Worm (Caenorhabditis elegans): ENCODE measurements around the gene F54E7.9.

F54E7.9 gene

DNA sequence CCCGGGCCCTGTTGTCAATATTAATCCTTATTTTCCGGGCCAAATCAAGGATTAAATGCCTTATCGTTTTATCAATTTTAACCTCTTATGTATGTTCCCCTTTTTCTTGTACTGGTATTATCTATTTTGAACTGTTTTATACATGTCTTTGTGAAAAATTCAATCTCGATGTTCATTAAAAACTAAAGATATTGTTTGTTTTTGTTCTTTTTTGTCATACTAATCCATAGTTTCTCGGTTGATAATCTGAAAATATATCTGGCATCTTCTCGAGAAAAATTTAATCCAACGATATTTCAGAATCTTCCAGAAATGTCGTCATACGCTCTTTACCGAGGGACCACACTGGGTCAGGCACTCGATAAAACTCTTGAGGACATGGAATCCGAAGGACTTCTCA lies 16.0 kb upstream of the F54E7.9 start, which contains the start of gene B0336.13 (continued):
- no peak for TF ChIP-seq sox-2 (GFP tag; IDR thresholded peaks at IDR 0.05)
- no peak for TF ChIP-seq ceh-31 (tag; optimal IDR thresholded peaks at IDR 0.05)

DNA sequence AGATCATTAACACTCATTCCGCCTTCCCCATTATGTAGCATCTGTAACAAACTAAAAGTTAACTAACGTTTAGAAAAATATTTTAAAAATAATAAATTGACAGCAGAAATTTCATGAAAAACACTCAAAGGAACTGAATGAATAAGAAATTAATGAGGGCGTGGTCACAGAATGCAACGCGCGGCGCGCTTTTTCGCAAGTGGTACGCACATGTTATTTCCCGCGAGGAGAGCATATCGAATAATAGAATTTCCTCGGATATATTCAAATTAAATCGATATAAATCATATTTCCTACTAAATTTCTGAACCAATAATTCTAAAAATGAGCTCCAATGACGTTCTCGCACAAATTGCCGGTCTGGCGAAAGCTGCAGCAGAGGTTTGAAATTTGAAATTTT lies 15.0 kb upstream of the F54E7.9 start, which contains the start of the genes abi-1 and arle-14:
Gene abi-1, minus strand, starts transcription at position 51 of the 400 bp plus-strand sequence.
Gene arle-14, plus strand, starts transcription at position 217 of the 400 bp plus-strand sequence.
- TF ChIP-seq ttx-3 (tag; optimal IDR thresholded peaks at IDR 0.05) (peak; percentile 19), Y22D7AL.16 (tag; optimal IDR thresholded peaks at IDR 0.05) (no peak), ets-4 (tag; optimal IDR thresholded peaks at IDR 0.05) (peak; percentile 11), fkh-6 (tag; optimal IDR thresholded peaks at IDR 0.05) (no peak), unc-42 (tag; optimal IDR thresholded peaks at IDR 0.05) (peak; percentile 54), T23F11.4 (GFP tag; optimal IDR thresholded peaks at IDR 0.05) (no peak), nfya-1 (tag; optimal IDR thresholded peaks at IDR 0.05) (peak; percentile 7), hlh-15 (tag; optimal IDR thresholded peaks at IDR 0.05) (no peak), ceh-31 (tag; optimal IDR thresholded peaks at IDR 0.05) (peak; percentile 20)

DNA sequence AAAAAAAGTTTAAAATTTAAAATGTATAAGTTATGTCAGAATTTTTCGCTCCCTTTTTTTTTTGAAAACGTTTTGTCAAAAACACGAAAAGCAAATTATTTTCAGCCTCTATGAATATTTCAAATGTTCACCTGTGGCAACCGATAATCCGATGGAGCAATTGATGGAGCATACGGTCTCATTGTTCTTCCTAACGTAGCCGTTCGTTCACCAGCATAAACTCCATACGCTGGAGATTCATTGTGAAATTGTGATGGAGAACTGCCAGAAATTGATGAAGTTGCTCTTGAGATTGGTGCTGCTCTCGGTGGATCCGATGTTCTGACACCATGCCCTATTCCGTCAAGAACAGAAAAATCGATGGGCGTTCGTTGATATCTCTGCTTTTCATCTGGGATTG lies 14.1 kb upstream of the F54E7.9 start:
- no peak for TF ChIP-seq unc-55 (GFP tag; optimal IDR thresholded peaks at IDR 0.05)
- no peak for TF ChIP-seq C08G9.2 (tag; optimal IDR thresholded peaks at IDR 0.05)
- no peak for TF ChIP-seq npax-4 (tag; optimal IDR thresholded peaks at IDR 0.05)
- TF ChIP-seq pax-1 (tag; optimal IDR thresholded peaks at IDR 0.05), result no peak
- TF ChIP-seq ceh-19 (GFP tag; optimal IDR thresholded peaks at IDR 0.05), result no peak
- no peak for TF ChIP-seq syd-9 (tag; optimal IDR thresholded peaks at IDR 0.05)
- TF ChIP-seq fkh-10 (GFP tag; optimal IDR thresholded peaks at IDR 0.05), result no peak
- no peak for TF ChIP-seq F13H6.1 (tag; optimal IDR thresholded peaks at IDR 0.05)
- no peak for TF ChIP-seq odd-2 (tag; optimal IDR thresholded peaks at IDR 0.05)
- no peak for TF ChIP-seq ceh-6 (GFP tag; optimal IDR thresholded peaks at IDR 0.05)
- no peak for TF ChIP-seq ceh-9 (tag; optimal IDR thresholded peaks at IDR 0.05)
- no peak for TF ChIP-seq lim-6 (tag; optimal IDR thresholded peaks at IDR 0.05)
- TF ChIP-seq unc-3 (GFP tag; conservative IDR thresholded peaks at IDR 0.05), result no peak
- TF ChIP-seq unc-3 (tag; optimal IDR thresholded peaks at IDR 0.05), result no peak
- no peak for TF ChIP-seq ahr-1 (tag; optimal IDR thresholded peaks at IDR 0.05)
- TF ChIP-seq ceh-24 (tag; optimal IDR thresholded peaks at IDR 0.05), result no peak
- no peak for TF ChIP-seq dmd-4 (tag; optimal IDR thresholded peaks at IDR 0.05; ENCODE audit: borderline replicate concordance)
- no peak for TF ChIP-seq nhr-11 (tag; optimal IDR thresholded peaks at IDR 0.05)
- no peak for TF ChIP-seq pros-1 (tag; optimal IDR thresholded peaks at IDR 0.05)
- no peak for TF ChIP-seq ceh-48 (tag; optimal IDR thresholded peaks at IDR 0.05)

DNA sequence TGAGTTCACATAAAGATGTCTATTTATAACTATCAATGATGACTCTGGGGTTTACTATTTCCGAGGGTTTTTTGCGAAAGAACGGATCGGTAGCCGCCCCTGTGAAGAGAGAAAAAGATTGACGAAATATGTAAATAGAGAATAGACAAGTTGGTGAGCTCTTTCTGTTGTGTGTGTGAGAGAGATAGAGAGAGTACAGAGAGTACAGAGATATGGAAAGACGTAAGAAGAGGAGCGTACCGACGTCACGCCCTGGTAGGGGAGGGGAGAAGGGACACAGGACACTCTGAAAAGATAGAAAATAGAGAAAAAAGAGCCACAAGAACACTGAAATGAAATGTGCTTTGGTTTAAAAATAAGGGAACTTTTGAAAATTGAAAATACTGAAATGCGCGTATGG lies 10.6 kb upstream of the F54E7.9 start:
- TF ChIP-seq ceh-34 (tag; optimal IDR thresholded peaks at IDR 0.05) (peak; percentile 29), gmeb-2 (tag; optimal IDR thresholded peaks at IDR 0.05) (no peak), ceh-6 (GFP tag; optimal IDR thresholded peaks at IDR 0.05) (no peak), ceh-2 (tag; optimal IDR thresholded peaks at IDR 0.05) (peak; percentile 25), ets-4 (tag; optimal IDR thresholded peaks at IDR 0.05) (peak; percentile 36), pha-4 (tag; optimal IDR thresholded peaks at IDR 0.05) (no peak), ttx-3 (tag; optimal IDR thresholded peaks at IDR 0.05) (no peak), K09A11.1 (tag; optimal IDR thresholded peaks at IDR 0.05; ENCODE audit: insufficient read depth) (no peak), unc-86 (tag; optimal IDR thresholded peaks at IDR 0.05) (no peak), ceh-18 (tag; optimal IDR thresholded peaks at IDR 0.05) (peak; percentile 31), ceh-31 (tag; optimal IDR thresholded peaks at IDR 0.05) (peak; percentile 24), C08G9.2 (tag; optimal IDR thresholded peaks at IDR 0.05) (no peak), tbx-2 (tag; optimal IDR thresholded peaks at IDR 0.05) (peak; percentile 50), nfya-1 (tag; optimal IDR thresholded peaks at IDR 0.05) (peak; percentile 32), pha-2 (tag; optimal IDR thresholded peaks at IDR 0.05) (no peak), syd-9 (tag; optimal IDR thresholded peaks at IDR 0.05) (no peak), ceh-14 (tag; optimal IDR thresholded peaks at IDR 0.05) (peak; percentile 20), tbx-7 (tag; optimal IDR thresholded peaks at IDR 0.05) (no peak), ceh-9 (tag; optimal IDR thresholded peaks at IDR 0.05) (no peak)

All from whole organism, late embryonic.